Worm (Caenorhabditis elegans) whole organism, L4/young adult: ENCODE data around the gene daf-37.

Experiments used
- W03F9.2 ChIP-seq: fragments of 150-350 bp; optimal IDR thresholded peaks from 2 replicates; lab custom pipeline; 2014; ENCODE audit warnings: missing biosample characterization, missing genetic modification characterization
- dao-5 ChIP-seq: sonication (generic microtip); optimal IDR thresholded peaks from 2 replicates; lab custom pipeline; 2016; ENCODE audit warnings: missing genotype, missing genetic modification characterization, moderate library complexity, missing compliant biosample characterization
- him-1 ChIP-seq: sonication (generic microtip); optimal IDR thresholded peaks from 2 replicates; lab custom pipeline; 2016; ENCODE audit warnings: missing genotype, missing genetic modification reagents, missing genetic modification characterization, missing compliant biosample characterization

DNA sequence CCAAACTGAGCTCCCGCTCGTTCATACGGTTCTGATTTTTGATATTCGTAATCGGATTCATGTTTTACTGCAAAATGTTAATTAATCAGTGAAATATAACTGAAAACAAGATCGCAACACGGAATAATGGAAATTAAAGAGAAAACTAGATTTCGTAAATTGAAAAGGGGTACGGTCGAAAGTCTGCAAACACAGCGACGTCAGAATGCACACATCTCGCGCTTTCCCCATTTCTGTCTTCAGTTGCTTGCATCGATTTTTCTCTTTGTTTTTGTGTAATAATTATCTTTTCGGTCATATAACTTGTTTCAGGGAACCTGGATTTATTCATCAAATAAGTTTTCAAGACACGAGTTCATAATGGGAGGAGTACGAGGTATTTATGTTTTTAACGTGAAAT lies 11.1 kb downstream of the daf-37 start, which contains the start of the genes rbmx-2 and C30B5.2:
- no peak for TF ChIP-seq dao-5
- no peak for TF ChIP-seq him-1 (tag; lab: Kevin White, UChicago)
- no peak for TF ChIP-seq W03F9.2 (tag; lab: Kevin White, UChicago)
